Fruit fly (Drosophila melanogaster): ENCODE results near the gene kipf.
A peak's percentile ranks its signal among the peaks of the same experiment; 100 is the strongest.

The kipf gene

DNA sequence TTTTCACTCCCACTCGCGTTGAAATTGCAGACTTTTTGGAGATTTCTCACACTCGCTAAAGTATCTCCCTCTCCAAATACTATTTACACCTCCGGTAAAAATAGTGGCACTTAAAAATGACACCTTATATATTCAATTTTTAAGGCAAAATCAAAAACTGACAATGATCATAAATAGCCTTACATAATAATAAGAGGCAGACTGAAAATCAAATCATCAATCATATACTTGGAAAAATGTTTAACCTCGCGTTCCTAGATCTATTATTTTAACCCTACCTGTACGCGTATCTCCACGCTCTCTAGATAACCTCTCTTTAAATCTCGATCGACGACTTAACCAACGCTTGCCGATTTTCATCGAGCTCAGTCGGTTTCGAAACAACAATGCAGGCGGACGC, 18.2 kb upstream of the kipf start (continued):
- TF ChIP-seq CG14965 (GFP tag; optimal IDR thresholded peaks at IDR 0.05; ENCODE audit: borderline replicate concordance) (no peak), Taf1 (GFP tag; IDR thresholded peaks at IDR 0.05) (peak; percentile 61; the same call in 1 of the 2 replicates), CG5180 (GFP tag; optimal IDR thresholded peaks at IDR 0.05) (no peak), CG32772 (GFP tag; IDR thresholded peaks at IDR 0.05) (no peak), CG1647 (GFP tag; optimal IDR thresholded peaks at IDR 0.05) (peak; percentile 37), Sox100B (GFP tag; optimal IDR thresholded peaks at IDR 0.05) (peak; percentile 46), row (GFP tag; IDR thresholded peaks at IDR 0.05) (peak; percentile 86), fu2 (GFP tag; optimal IDR thresholded peaks at IDR 0.05) (no peak), Sin3A (optimal IDR thresholded peaks at IDR 0.05) (no peak), CG8478 (optimal IDR thresholded peaks at IDR 0.05) (no peak), CG2678 (tag; optimal IDR thresholded peaks at IDR 0.05) (no peak), NC2β (GFP tag; optimal IDR thresholded peaks at IDR 0.05) (peak; percentile 40), CG12104 (GFP tag; optimal IDR thresholded peaks at IDR 0.05) (peak; percentile 37), sc (optimal IDR thresholded peaks at IDR 0.05) (no peak), sc (GFP tag; optimal IDR thresholded peaks at IDR 0.05) (no peak), hth (optimal IDR thresholded peaks at IDR 0.05) (no peak), HLH3B (GFP tag; IDR thresholded peaks at IDR 0.05) (peak; percentile 74), kay (GFP tag; optimal IDR thresholded peaks at IDR 0.05) (no peak), ERR (GFP tag; optimal IDR thresholded peaks at IDR 0.05) (no peak), CG12391 (tag; optimal IDR thresholded peaks at IDR 0.05) (no peak), CG3838 (GFP tag; optimal IDR thresholded peaks at IDR 0.05) (peak; percentile 1), ATbp (GFP tag; optimal IDR thresholded peaks at IDR 0.05) (no peak), disco-r (GFP tag; optimal IDR thresholded peaks at IDR 0.05) (no peak), gsb-n (tag; optimal IDR thresholded peaks at IDR 0.05) (no peak), CG34224 (GFP tag; IDR thresholded peaks at IDR 0.05; ENCODE audit: partially characterized antibody) (no peak), ro (GFP tag; IDR thresholded peaks at IDR 0.05) (no peak), CG31365 (tag; optimal IDR thresholded peaks at IDR 0.05) (peak; percentile 40), Nf-YB (GFP tag; optimal IDR thresholded peaks at IDR 0.05) (no peak), CG2889 (GFP tag; IDR thresholded peaks at IDR 0.05) (0 out of 3 replicates have a peak, but pooled peaks have one; percentile 23), ap (GFP tag; IDR thresholded peaks at IDR 0.05) (no peak), Chrac-16 (GFP tag; optimal IDR thresholded peaks at IDR 0.05) (peak; percentile 22), Atf6 (GFP tag; IDR thresholded peaks at IDR 0.05) (peak; percentile 85), Pdp1 (GFP tag; optimal IDR thresholded peaks at IDR 0.05) (peak; percentile 59 to 66), CG17361 (GFP tag; IDR thresholded peaks at IDR 0.05) (no peak), CG12071 (GFP tag; optimal IDR thresholded peaks at IDR 0.05) (no peak), CG2712 (tag; optimal IDR thresholded peaks at IDR 0.05) (peak; percentile 57), jumu (GFP tag; optimal IDR thresholded peaks at IDR 0.05) (peak; percentile 39), salm (tag; optimal IDR thresholded peaks at IDR 0.05) (no peak), ab (GFP tag; optimal IDR thresholded peaks at IDR 0.05) (no peak), CG13775 (GFP tag; optimal IDR thresholded peaks at IDR 0.05) (peak; percentile 53), CG16863 (GFP tag; optimal IDR thresholded peaks at IDR 0.05) (no peak), gce (GFP tag; IDR thresholded peaks at IDR 0.05) (no peak), nerfin-2 (GFP tag; IDR thresholded peaks at IDR 0.05; ENCODE audit: partially characterized antibody) (no peak), chn (GFP tag; optimal IDR thresholded peaks at IDR 0.05) (no peak), CG8290 (GFP tag; optimal IDR thresholded peaks at IDR 0.05) (no peak), CG8290 (tag; optimal IDR thresholded peaks at IDR 0.05) (no peak), en (GFP tag; optimal IDR thresholded peaks at IDR 0.05) (peak; percentile 11), CG9437 (GFP tag; optimal IDR thresholded peaks at IDR 0.05) (peak; percentile 38), pan (optimal IDR thresholded peaks at IDR 0.05) (no peak), pan (GFP tag; optimal IDR thresholded peaks at IDR 0.05 in 1 of 2, IDR thresholded peaks at IDR 0.05 in 1 of 2) (peak in 1 of 2 experiments; percentile 82), CG10979 (tag; optimal IDR thresholded peaks at IDR 0.05) (no peak), Xbp1 (GFP tag; optimal IDR thresholded peaks at IDR 0.05) (peak; percentile 44), CG12299 (tag; optimal IDR thresholded peaks at IDR 0.05) (no peak), da (GFP tag; optimal IDR thresholded peaks at IDR 0.05) (no peak)
